Worm (Caenorhabditis elegans) whole organism, L3 larva: ENCODE results near the gene xpo-3.
A peak's percentile ranks its signal among the peaks of the same experiment; 100 is the strongest.

Source experiments
- R02D3.7 ChIP-seq: fragments of 150-350 bp; optimal IDR thresholded peaks from 2 replicates; lab custom pipeline; 2014; ENCODE audit warnings: missing biosample characterization, missing genetic modification characterization
- ceh-16 ChIP-seq: sonication (generic microtip); optimal IDR thresholded peaks from 2 replicates; lab custom pipeline; 2017; ENCODE audit warnings: missing biosample characterization, missing genetic modification characterization
- ceh-28 ChIP-seq: fragments of 150-350 bp; optimal IDR thresholded peaks from 2 replicates; lab custom pipeline; 2014; ENCODE audit warnings: missing biosample characterization, missing genetic modification reagents, missing genetic modification characterization
- egl-27 ChIP-seq: sonication (generic microtip); optimal IDR thresholded peaks from 4 replicates; lab custom pipeline; 2017; ENCODE audit warnings: missing biosample characterization, missing genetic modification reagents, missing genetic modification characterization
- egl-5 ChIP-seq: fragments of 150-350 bp; optimal IDR thresholded peaks from 2 replicates; lab custom pipeline; 2017; ENCODE audit warnings: missing biosample characterization, missing genetic modification reagents, missing genetic modification characterization, inconsistent platforms
- elt-1 ChIP-seq: fragments of 150-350 bp; optimal IDR thresholded peaks from 2 replicates; lab custom pipeline; 2014; ENCODE audit warnings: missing biosample characterization, missing genetic modification characterization
- elt-2 ChIP-seq: sonication (generic microtip); optimal IDR thresholded peaks from 2 replicates; lab custom pipeline; 2016; ENCODE audit warnings: missing genetic modification reagents, mild to moderate bottlenecking, missing genetic modification characterization, missing compliant biosample characterization
- elt-3 ChIP-seq, 3 experiments: fragments of 150-350 bp in 1 of 3; sonication (generic microtip) in 2 of 3; optimal IDR thresholded peaks; 2 replicates in 2 of 3; 4 replicates in 1 of 3; lab custom pipeline; 2014 to 2017; ENCODE audit warnings: missing biosample characterization in 3 of 3, missing genetic modification characterization in 3 of 3
- eor-1 ChIP-seq, 2 experiments: fragments of 150-350 bp; optimal IDR thresholded peaks; 2 replicates each; lab custom pipeline; 2014 to 2018; ENCODE audit warnings: missing biosample characterization in 2 of 2, missing genetic modification characterization in 2 of 2
- fkh-10 ChIP-seq: sonication (generic microtip); optimal IDR thresholded peaks from 2 replicates; lab custom pipeline; 2017; ENCODE audit warnings: missing biosample characterization, missing genetic modification reagents, missing genetic modification characterization
- fkh-2 ChIP-seq: fragments of 150-350 bp; optimal IDR thresholded peaks from 2 replicates; lab custom pipeline; 2014; ENCODE audit warnings: missing biosample characterization, missing genetic modification reagents, missing genetic modification characterization
- fos-1 ChIP-seq: fragments of 150-350 bp; optimal IDR thresholded peaks from 2 replicates; lab custom pipeline; 2014; ENCODE audit warnings: missing biosample characterization, missing genetic modification characterization
- hmg-11 ChIP-seq: sonication (generic microtip); optimal IDR thresholded peaks from 2 replicates; lab custom pipeline; 2016; ENCODE audit warnings: missing genetic modification characterization, missing compliant biosample characterization
- lin-15B ChIP-seq: fragments of 150-350 bp; optimal IDR thresholded peaks from 2 replicates; lab custom pipeline; 2014; ENCODE audit warnings: missing biosample characterization, missing genetic modification characterization
- lin-39 ChIP-seq: fragments of 150-350 bp; optimal IDR thresholded peaks from 2 replicates; lab custom pipeline; 2018; ENCODE audit warnings: missing biosample characterization, missing genetic modification reagents, missing genetic modification characterization
- lsy-12 ChIP-seq: sonication (generic microtip); optimal IDR thresholded peaks from 2 replicates; lab custom pipeline; 2016; ENCODE audit warnings: mild to moderate bottlenecking, missing genetic modification characterization, missing compliant biosample characterization
- mdl-1 ChIP-seq: fragments of 150-350 bp; optimal IDR thresholded peaks from 2 replicates; lab custom pipeline; 2014; ENCODE audit warnings: missing biosample characterization, missing genetic modification characterization
- mml-1 ChIP-seq: fragments of 150-350 bp; sonication (generic microtip); optimal IDR thresholded peaks from 3 replicates; lab custom pipeline; 2014; ENCODE audit warnings: missing biosample characterization, missing genetic modification characterization
- nfya-1 ChIP-seq: sonication (generic microtip); optimal IDR thresholded peaks from 2 replicates; lab custom pipeline; 2017; ENCODE audit warnings: missing genetic modification characterization, mild to moderate bottlenecking, missing compliant biosample characterization, antibody characterized with exemption, moderate library complexity; ENCODE audit not compliant: insufficient read depth
- nhr-11 ChIP-seq: fragments of 150-350 bp; optimal IDR thresholded peaks from 2 replicates; lab custom pipeline; 2014; ENCODE audit warnings: missing biosample characterization, missing genetic modification characterization
- nhr-23 ChIP-seq: fragments of 150-350 bp; optimal IDR thresholded peaks from 2 replicates; lab custom pipeline; 2014; ENCODE audit warnings: missing biosample characterization, missing genetic modification reagents, missing genetic modification characterization
- nhr-25 ChIP-seq: sonication (generic microtip); optimal IDR thresholded peaks from 2 replicates; lab custom pipeline; 2017; ENCODE audit warnings: missing biosample characterization, missing genetic modification characterization
- nhr-43 ChIP-seq: sonication (generic microtip); optimal IDR thresholded peaks from 2 replicates; lab custom pipeline; 2016; ENCODE audit warnings: mild to moderate bottlenecking, missing genetic modification characterization, missing compliant biosample characterization; ENCODE audit not compliant: poor library complexity, severe bottlenecking
- nhr-76 ChIP-seq: fragments of 150-350 bp; sonication (generic microtip); optimal IDR thresholded peaks from 5 replicates; lab custom pipeline; 2014; ENCODE audit warnings: missing biosample characterization, missing genetic modification characterization
- nhr-77 ChIP-seq: fragments of 150-350 bp; optimal IDR thresholded peaks from 2 replicates; lab custom pipeline; 2014; ENCODE audit warnings: missing biosample characterization, missing genetic modification characterization
- pha-4 ChIP-seq: fragments of 150-350 bp; optimal IDR thresholded peaks from 2 replicates; lab custom pipeline; 2014; ENCODE audit warnings: missing biosample characterization, missing genetic modification reagents, missing genetic modification characterization
- pqm-1 ChIP-seq: fragments of 150-350 bp; optimal IDR thresholded peaks from 2 replicates; lab custom pipeline; 2017; ENCODE audit warnings: missing biosample characterization, missing genetic modification characterization, inconsistent platforms
- skn-1 ChIP-seq: fragments of 150-350 bp; optimal IDR thresholded peaks from 2 replicates; lab custom pipeline; 2014; ENCODE audit warnings: missing biosample characterization, missing genetic modification characterization
- snpc-4 ChIP-seq: fragments of 150-350 bp; optimal IDR thresholded peaks from 2 replicates; lab custom pipeline; 2014; ENCODE audit warnings: missing biosample characterization, missing genetic modification characterization
- tbx-2 ChIP-seq: sonication (generic microtip); optimal IDR thresholded peaks from 2 replicates; lab custom pipeline; 2016; ENCODE audit warnings: mild to moderate bottlenecking, missing genetic modification characterization, missing compliant biosample characterization
- unc-39 ChIP-seq: sonication (generic microtip); optimal IDR thresholded peaks from 4 replicates; lab custom pipeline; 2017; ENCODE audit warnings: missing biosample characterization, missing genetic modification characterization
- ztf-11 ChIP-seq: fragments of 150-350 bp; optimal IDR thresholded peaks from 2 replicates; lab custom pipeline; 2014; ENCODE audit warnings: missing biosample characterization, missing genetic modification characterization

The xpo-3 gene

ce11 chrIV:7967006-7967405 is 43.2 kb upstream of the xpo-3 start, which contains the start of gene F57H12.5:
Gene F57H12.5, plus strand, starts transcription at chrIV:7967306.
- TF ChIP-seq lsy-12, result no peak
- no peak for TF ChIP-seq fkh-2
- no peak for TF ChIP-seq mml-1 (tag; lab: Kevin White, UChicago)
- TF ChIP-seq nhr-76, result no peak
- TF ChIP-seq tbx-2, result no peak
- no peak for TF ChIP-seq unc-39 (tag; lab: Kevin White, UChicago)
- TF ChIP-seq egl-27, result no peak
- TF ChIP-seq pha-4 (tag; lab: Kevin White, UChicago), result no peak
- TF ChIP-seq mdl-1 (tag; lab: Kevin White, UChicago), result no peak
- TF ChIP-seq ceh-16, result no peak
- no peak for TF ChIP-seq elt-3 (tag; optimal IDR thresholded peaks at IDR 0.05; lab: Kevin White, UChicago)
- no peak for TF ChIP-seq nfya-1 (tag; lab: Kevin White, UChicago)
- TF ChIP-seq pqm-1, result no peak

ce11 chrIV:7961889-7962342 is 38.1 kb upstream of the xpo-3 start:
- TF ChIP-seq ceh-16, result no peak

ce11 chrIV:7958092-7958491 is 34.3 kb upstream of the xpo-3 start:
- no peak for TF ChIP-seq fos-1 (tag; lab: Kevin White, UChicago)
- TF ChIP-seq snpc-4 (tag; lab: Kevin White, UChicago), result no peak
- TF ChIP-seq eor-1 (tag; optimal IDR thresholded peaks at IDR 0.05; lab: Kevin White, UChicago), result no peak
- no peak for TF ChIP-seq lin-15B (tag; lab: Kevin White, UChicago)
- TF ChIP-seq elt-3 (tag; optimal IDR thresholded peaks at IDR 0.05; lab: Kevin White, UChicago), result no peak
- no peak for TF ChIP-seq ceh-28
- TF ChIP-seq nhr-77 (tag; lab: Kevin White, UChicago), result no peak
- TF ChIP-seq nhr-11 (tag; lab: Kevin White, UChicago), result no peak
- TF ChIP-seq hmg-11, result no peak
- no peak for TF ChIP-seq nhr-25 (tag; lab: Kevin White, UChicago)
- no peak for TF ChIP-seq nhr-43
- no peak for TF ChIP-seq egl-5 (tag; lab: Kevin White, UChicago)
- no peak for TF ChIP-seq ztf-11 (tag; lab: Kevin White, UChicago)
- no peak for TF ChIP-seq elt-1 (tag; lab: Kevin White, UChicago)
- TF ChIP-seq elt-2 (tag; lab: Kevin White, UChicago), result no peak

- TF ChIP-seq fkh-10 (GFP tag; lab: Kevin White, UChicago) (no peak), nhr-77 (tag; lab: Kevin White, UChicago) (no peak), nhr-23 (tag; lab: Kevin White, UChicago) (no peak), nhr-11 (tag; lab: Kevin White, UChicago) (no peak), hmg-11 (no peak), nhr-43 (no peak), egl-5 (tag; lab: Kevin White, UChicago) (no peak), fos-1 (tag; lab: Kevin White, UChicago) (no peak), skn-1 (tag; lab: Kevin White, UChicago) (no peak), ceh-28 (no peak), lin-39 (tag; lab: Kevin White, UChicago) (no peak), elt-3 (tag; optimal IDR thresholded peaks at IDR 0.05; lab: Kevin White, UChicago) (no peak), elt-1 (tag; lab: Kevin White, UChicago) (no peak), R02D3.7 (tag; lab: Kevin White, UChicago) (no peak)
These were observed 33.7 kb upstream of the xpo-3 start, which contains the start of gene frpr-10 for ce11 chrIV:7957504-7957903. Gene frpr-10, plus strand, starts transcription at chrIV:7957804.

ce11 chrIV:7956643-7957317 is 32.9 kb upstream of the xpo-3 start, which contains the start of gene csr-1:
Gene csr-1, plus strand, starts transcription at chrIV:7957267.
- TF ChIP-seq mml-1 (tag; lab: Kevin White, UChicago) (no peak), elt-2 (tag; lab: Kevin White, UChicago) (peak; percentile 22)
